Fruit fly (Drosophila melanogaster): Measurements from ENCODE around the gene CG42827.

DNA sequence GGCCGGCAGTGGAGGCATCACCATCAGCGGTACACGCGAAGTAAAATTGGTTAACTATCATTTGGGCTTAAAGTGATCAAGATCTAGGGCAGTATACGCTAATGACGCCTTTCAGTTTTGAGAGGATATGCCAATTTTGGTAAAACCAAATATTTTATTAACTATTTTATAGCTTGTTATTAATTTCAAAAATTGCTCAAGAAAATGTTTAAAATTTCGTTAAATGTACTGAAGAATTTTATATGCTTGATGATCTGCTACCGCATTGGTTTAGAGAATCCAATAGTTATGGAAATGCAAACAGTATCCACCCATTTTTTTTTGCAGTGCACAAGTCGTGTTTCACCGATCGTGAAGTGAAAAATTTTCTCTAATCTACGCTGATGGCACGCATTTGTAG, 35.2 kb downstream of the CG42827 start:
- TF ChIP-seq CTCF (optimal IDR thresholded peaks at IDR 0.05) (no peak), CG8478 (optimal IDR thresholded peaks at IDR 0.05) (no peak)

Measured in S2 (cell line).